Fruit fly (Drosophila melanogaster): ENCODE data around the gene CG12395.

DNA sequence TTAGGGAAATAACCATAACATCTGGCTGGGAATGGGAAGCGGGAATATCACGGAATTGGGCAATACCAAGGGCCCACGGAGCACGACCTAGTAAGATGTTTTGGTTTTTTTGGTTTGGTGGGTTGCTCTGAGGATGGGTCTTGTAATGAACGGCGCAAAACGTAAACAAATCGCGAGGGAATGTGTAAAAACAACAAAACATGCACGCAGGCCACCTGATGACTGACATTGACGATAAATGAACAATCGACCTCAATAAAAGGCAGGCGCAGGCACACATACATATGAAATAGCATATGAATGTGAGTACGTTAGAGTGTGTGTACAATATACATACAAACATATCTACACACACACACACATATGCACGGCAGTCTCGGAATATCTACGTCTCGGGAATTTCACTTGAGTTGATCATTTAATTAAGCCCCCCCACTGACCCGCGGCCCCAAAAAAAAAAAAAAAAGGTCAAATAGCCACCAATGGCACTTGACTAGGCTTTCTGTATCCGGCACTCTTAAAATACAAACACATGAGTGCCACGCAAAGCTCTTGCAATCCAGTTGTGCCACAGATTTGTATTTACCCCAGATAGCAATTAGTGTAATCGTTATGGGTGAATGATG, 38.1 kb upstream of the CG12395 start:
- no peak for TF ChIP-seq CG8632 (GFP tag; optimal IDR thresholded peaks at IDR 0.05)
- TF ChIP-seq CG7368 (GFP tag; optimal IDR thresholded peaks at IDR 0.05): no peak
- TF ChIP-seq topi (GFP tag; optimal IDR thresholded peaks at IDR 0.05): no peak
- no peak for TF ChIP-seq Blimp-1 (GFP tag; optimal IDR thresholded peaks at IDR 0.05)
- no peak for TF ChIP-seq CG3919 (GFP tag; optimal IDR thresholded peaks at IDR 0.05)
- TF ChIP-seq Gug (GFP tag; IDR thresholded peaks at IDR 0.05): no peak
- no peak for TF ChIP-seq CG6276 (GFP tag; optimal IDR thresholded peaks at IDR 0.05)
- TF ChIP-seq pdm3 (GFP tag; optimal IDR thresholded peaks at IDR 0.05): no peak
- TF ChIP-seq achi (GFP tag; optimal IDR thresholded peaks at IDR 0.05): no peak
- TF ChIP-seq Eip93F (GFP tag; optimal IDR thresholded peaks at IDR 0.05): no peak
- no peak for TF ChIP-seq CG32006 (GFP tag; optimal IDR thresholded peaks at IDR 0.05)

All from whole organism, prepupa.